Fruit fly (Drosophila melanogaster) whole organism, prepupa: ENCODE data around the gene msps.
A peak's percentile ranks its signal among the peaks of the same experiment; 100 is the strongest.

Source experiments
- Blimp-1 ChIP-seq: fragments of 200-800 bp; sonication (Bioruptor generic); optimal IDR thresholded peaks from 3 replicates; lab custom pipeline; 2017; ENCODE audit warnings: missing biosample characterization, missing genetic modification characterization, mild to moderate bottlenecking, moderate library complexity, missing genetic modification reagents
- CG10631 ChIP-seq: fragments of 200-800 bp; sonication (Bioruptor generic); optimal IDR thresholded peaks from 2 replicates; lab custom pipeline; 2016; ENCODE audit warnings: missing biosample characterization, missing genetic modification characterization
- CG10669 ChIP-seq: fragments of 200-800 bp; sonication (Bioruptor generic); optimal IDR thresholded peaks from 3 replicates; lab custom pipeline; 2018; ENCODE audit warnings: missing biosample characterization, mild to moderate bottlenecking, missing genetic modification characterization, moderate library complexity
- CG11294 ChIP-seq: fragments of 200-800 bp; sonication (Bioruptor generic); IDR thresholded peaks from 2 replicates; pipeline ENCODE4 v1.3.6; 2022; ENCODE audit warnings: missing biosample characterization, missing genetic modification characterization
- CG11762 ChIP-seq: fragments of 200-800 bp; sonication (Bioruptor generic); optimal IDR thresholded peaks from 3 replicates; lab custom pipeline; 2016; ENCODE audit warnings: missing biosample characterization, missing genetic modification characterization; ENCODE audit not compliant: insufficient read depth
- CG11902 ChIP-seq: fragments of 200-800 bp; sonication (Bioruptor generic); optimal IDR thresholded peaks from 3 replicates; lab custom pipeline; 2016; ENCODE audit warnings: missing biosample characterization, missing genetic modification characterization
- CG15336 ChIP-seq: fragments of 200-800 bp; sonication (Bioruptor generic); IDR thresholded peaks from 2 replicates; pipeline ENCODE4 v1.3.6; 2022; ENCODE audit warnings: missing biosample characterization, missing genetic modification characterization
- CG1621 ChIP-seq: fragments of 200-800 bp; sonication (Bioruptor generic); optimal IDR thresholded peaks from 3 replicates; lab custom pipeline; 2018; ENCODE audit warnings: missing biosample characterization, mild to moderate bottlenecking, missing genetic modification characterization
- CG16779 ChIP-seq: fragments of 200-800 bp; sonication (Bioruptor generic); optimal IDR thresholded peaks from 3 replicates; lab custom pipeline; 2017; ENCODE audit warnings: missing biosample characterization, mild to moderate bottlenecking, missing genetic modification characterization
- CG3032 ChIP-seq: fragments of 200-800 bp; optimal IDR thresholded peaks from 2 replicates; lab custom pipeline; 2019; ENCODE audit warnings: missing biosample characterization, mild to moderate bottlenecking, missing genetic modification characterization, moderate library complexity
- CG31627 ChIP-seq: fragments of 200-800 bp; sonication (Bioruptor generic); optimal IDR thresholded peaks from 3 replicates; lab custom pipeline; 2016; ENCODE audit warnings: missing biosample characterization, missing genetic modification characterization
- CG32006 ChIP-seq: fragments of 200-800 bp; sonication (Bioruptor generic); optimal IDR thresholded peaks from 3 replicates; lab custom pipeline; 2017; ENCODE audit warnings: missing biosample characterization, mild to moderate bottlenecking, missing genetic modification characterization
- CG34406 ChIP-seq: fragments of 200-800 bp; sonication (Bioruptor generic); optimal IDR thresholded peaks from 3 replicates; lab custom pipeline; 2016; ENCODE audit warnings: missing biosample characterization, missing genetic modification characterization
- CG3919 ChIP-seq: fragments of 200-800 bp; sonication (Bioruptor generic); optimal IDR thresholded peaks from 3 replicates; lab custom pipeline; 2016; ENCODE audit warnings: missing biosample characterization, missing genetic modification characterization
- CG4318 ChIP-seq: fragments of 200-800 bp; sonication (Bioruptor generic); optimal IDR thresholded peaks from 3 replicates; lab custom pipeline; 2017; ENCODE audit warnings: missing biosample characterization, mild to moderate bottlenecking, missing genetic modification characterization
- CG6163 ChIP-seq: fragments of 200-800 bp; sonication (Bioruptor generic); IDR thresholded peaks from 3 replicates; pipeline ENCODE4 v1.3.6; 2022; ENCODE audit warnings: missing biosample characterization, missing genetic modification characterization
- CG6854 ChIP-seq: fragments of 200-800 bp; sonication (Bioruptor generic); optimal IDR thresholded peaks from 2 replicates; lab custom pipeline; 2017; ENCODE audit warnings: missing biosample characterization, mild to moderate bottlenecking, missing genetic modification characterization
- CG7368 ChIP-seq: fragments of 200-800 bp; sonication (Bioruptor generic); optimal IDR thresholded peaks from 3 replicates; lab custom pipeline; 2016; ENCODE audit warnings: missing biosample characterization, missing genetic modification characterization
- CG8319 ChIP-seq: fragments of 200-800 bp; sonication (Bioruptor generic); optimal IDR thresholded peaks from 3 replicates; lab custom pipeline; 2016; ENCODE audit warnings: missing biosample characterization, missing genetic modification characterization
- CG8632 ChIP-seq: fragments of 200-800 bp; sonication (Bioruptor generic); optimal IDR thresholded peaks from 3 replicates; lab custom pipeline; 2016; ENCODE audit warnings: missing biosample characterization, missing genetic modification characterization
- CG9139 ChIP-seq: fragments of 200-800 bp; sonication (Bioruptor generic); optimal IDR thresholded peaks from 3 replicates; lab custom pipeline; 2017; ENCODE audit warnings: missing biosample characterization, mild to moderate bottlenecking, missing genetic modification characterization
- Eip75B ChIP-seq: fragments of 200-800 bp; sonication (Bioruptor generic); optimal IDR thresholded peaks from 3 replicates; lab custom pipeline; 2016; ENCODE audit warnings: missing biosample characterization, missing genetic modification characterization
- Eip78C ChIP-seq: fragments of 200-800 bp; sonication (Bioruptor generic); peaks from one replicate; lab custom pipeline; 2016; ENCODE audit warnings: missing biosample characterization, missing genetic modification characterization
- Eip93F ChIP-seq: fragments of 200-800 bp; sonication (Bioruptor generic); optimal IDR thresholded peaks from 2 replicates; lab custom pipeline; 2016; ENCODE audit warnings: missing biosample characterization, mild to moderate bottlenecking, missing genetic modification characterization
- Ets21C ChIP-seq: fragments of 200-800 bp; sonication (Bioruptor generic); optimal IDR thresholded peaks from 3 replicates; lab custom pipeline; 2016; ENCODE audit warnings: missing biosample characterization, missing genetic modification characterization
- Gug ChIP-seq: fragments of 200-800 bp; sonication (Bioruptor generic); IDR thresholded peaks from 2 replicates; pipeline ENCODE4 v1.3.6; 2022; ENCODE audit warnings: missing biosample characterization, missing genetic modification characterization
- Hr38 ChIP-seq: sonication (Bioruptor generic); optimal IDR thresholded peaks from 2 replicates; lab custom pipeline; 2016; ENCODE audit warnings: missing biosample characterization, missing genetic modification characterization
- Hr39 ChIP-seq: fragments of 200-800 bp; sonication (Bioruptor generic); optimal IDR thresholded peaks from 2 replicates; lab custom pipeline; 2016; ENCODE audit warnings: missing biosample characterization, missing genetic modification characterization
- Lpt ChIP-seq: fragments of 200-800 bp; sonication (Bioruptor generic); optimal IDR thresholded peaks from 3 replicates; lab custom pipeline; 2016; ENCODE audit warnings: missing biosample characterization, missing genetic modification characterization
- Met ChIP-seq: fragments of 200-800 bp; sonication (Bioruptor generic); optimal IDR thresholded peaks from 3 replicates; lab custom pipeline; 2016; ENCODE audit warnings: missing biosample characterization, missing genetic modification characterization
- Smox ChIP-seq: fragments of 200-800 bp; sonication (Bioruptor generic); optimal IDR thresholded peaks from 3 replicates; lab custom pipeline; 2016; ENCODE audit warnings: missing biosample characterization, missing genetic modification characterization
- Sox102F ChIP-seq: fragments of 200-800 bp; sonication (Bioruptor generic); optimal IDR thresholded peaks from 2 replicates; lab custom pipeline; 2016; ENCODE audit warnings: missing biosample characterization, mild to moderate bottlenecking, missing genetic modification characterization
- Sox14 ChIP-seq: fragments of 200-800 bp; sonication (Bioruptor generic); optimal IDR thresholded peaks from 3 replicates; lab custom pipeline; 2016; ENCODE audit warnings: missing biosample characterization, missing genetic modification characterization
- Sox15 ChIP-seq: fragments of 200-800 bp; sonication (Bioruptor generic); optimal IDR thresholded peaks from 3 replicates; lab custom pipeline; 2016; ENCODE audit warnings: missing biosample characterization, missing genetic modification characterization
- acj6 ChIP-seq: fragments of 200-800 bp; sonication (Bioruptor generic); optimal IDR thresholded peaks from 3 replicates; lab custom pipeline; 2016; ENCODE audit warnings: missing biosample characterization, missing genetic modification characterization
- dac ChIP-seq: fragments of 200-800 bp; sonication (Bioruptor generic); optimal IDR thresholded peaks from 2 replicates; lab custom pipeline; 2017; ENCODE audit warnings: missing biosample characterization, mild to moderate bottlenecking, missing genetic modification characterization
- eg ChIP-seq: fragments of 200-800 bp; sonication (Bioruptor generic); IDR thresholded peaks from 3 replicates; pipeline ENCODE4 v1.3.6; 2022; ENCODE audit warnings: missing biosample characterization, missing genetic modification characterization
- esn ChIP-seq: fragments of 200-800 bp; sonication (Bioruptor generic); optimal IDR thresholded peaks from 2 replicates; lab custom pipeline; 2016; ENCODE audit warnings: missing biosample characterization, mild to moderate bottlenecking, missing genetic modification characterization, moderate library complexity
- fd59A ChIP-seq: fragments of 200-800 bp; sonication (Bioruptor generic); optimal IDR thresholded peaks from 2 replicates; lab custom pipeline; 2017; ENCODE audit warnings: missing biosample characterization, mild to moderate bottlenecking, missing genetic modification characterization, missing genetic modification reagents
- fd85E ChIP-seq: fragments of 200-800 bp; sonication (Bioruptor generic); optimal IDR thresholded peaks from 3 replicates; lab custom pipeline; 2016; ENCODE audit warnings: missing biosample characterization, missing genetic modification characterization
- fkh ChIP-seq: fragments of 200-800 bp; sonication (Bioruptor generic); optimal IDR thresholded peaks from 3 replicates; lab custom pipeline; 2017; ENCODE audit warnings: missing biosample characterization, mild to moderate bottlenecking, missing genetic modification characterization, moderate library complexity
- net ChIP-seq: fragments of 200-800 bp; sonication (Bioruptor generic); optimal IDR thresholded peaks from 3 replicates; lab custom pipeline; 2016; ENCODE audit warnings: missing biosample characterization, missing genetic modification characterization
- pdm3 ChIP-seq: fragments of 200-800 bp; sonication (Bioruptor generic); optimal IDR thresholded peaks from 3 replicates; lab custom pipeline; 2016; ENCODE audit warnings: missing biosample characterization, missing genetic modification characterization
- salr ChIP-seq, 2 experiments: fragments of 200-800 bp; sonication (Bioruptor generic); optimal IDR thresholded peaks; 3 replicates each; lab custom pipeline; 2016 to 2018; ENCODE audit warnings: missing biosample characterization in 2 of 2, missing genetic modification characterization in 2 of 2, mild to moderate bottlenecking in 1 of 2
- spab ChIP-seq: fragments of 200-800 bp; sonication (Bioruptor generic); optimal IDR thresholded peaks from 2 replicates; lab custom pipeline; 2017; ENCODE audit warnings: missing biosample characterization, mild to moderate bottlenecking, missing genetic modification characterization, missing genetic modification reagents
- topi ChIP-seq: fragments of 200-800 bp; sonication (Bioruptor generic); optimal IDR thresholded peaks from 3 replicates; lab custom pipeline; 2016; ENCODE audit warnings: missing biosample characterization, missing genetic modification characterization
- vri ChIP-seq: fragments of 200-800 bp; sonication (Bioruptor generic); optimal IDR thresholded peaks from 3 replicates; lab custom pipeline; 2016; ENCODE audit warnings: missing biosample characterization, mild to moderate bottlenecking, missing genetic modification characterization

The msps gene

DNA sequence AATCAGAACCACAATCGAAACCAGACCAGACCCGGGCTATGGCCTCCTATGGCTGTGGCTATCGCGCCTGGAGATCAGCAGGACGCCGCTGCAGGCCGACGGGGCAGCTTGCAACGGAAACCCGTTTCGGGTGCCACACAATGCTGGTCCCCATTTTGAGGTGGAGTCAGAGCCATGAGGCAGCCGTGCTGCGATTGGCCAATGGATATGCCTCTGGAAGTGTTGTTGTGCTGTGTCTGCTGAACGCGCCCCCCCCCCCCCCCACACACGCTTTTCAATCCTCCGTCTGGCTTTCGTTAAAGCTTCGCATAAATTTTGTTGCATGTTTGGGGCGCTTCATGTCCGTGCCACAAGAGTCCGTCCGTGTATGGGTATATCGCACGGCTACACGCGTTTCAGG, 26.5 kb upstream of the msps start:
- TF ChIP-seq spab: no peak
- no peak for TF ChIP-seq CG8632
- no peak for TF ChIP-seq Ets21C
- no peak for TF ChIP-seq CG31627 (GFP tag; lab: Kevin White, UChicago)
- TF ChIP-seq Sox14 (GFP tag; lab: Kevin White, UChicago): no peak
- no peak for TF ChIP-seq CG3032 (tag; lab: Kevin White, UChicago)
- TF ChIP-seq Eip78C (GFP tag; lab: Kevin White, UChicago): no peak
- no peak for TF ChIP-seq CG11762 (GFP tag; lab: Kevin White, UChicago)
- TF ChIP-seq eg (GFP tag; lab: Robert Waterston, UW): no peak
- TF ChIP-seq Hr39: no peak
- no peak for TF ChIP-seq acj6 (GFP tag; lab: Kevin White, UChicago)
- no peak for TF ChIP-seq vri (GFP tag; lab: Kevin White, UChicago)
- TF ChIP-seq CG11902: no peak
- no peak for TF ChIP-seq topi (GFP tag; lab: Kevin White, UChicago)
- TF ChIP-seq CG4318 (GFP tag; lab: Kevin White, UChicago): no peak
- no peak for TF ChIP-seq Smox (GFP tag; lab: Kevin White, UChicago)
- no peak for TF ChIP-seq CG34406 (GFP tag; lab: Kevin White, UChicago)
- no peak for TF ChIP-seq Blimp-1
- TF ChIP-seq, all 60 proteins: peak for 0

DNA sequence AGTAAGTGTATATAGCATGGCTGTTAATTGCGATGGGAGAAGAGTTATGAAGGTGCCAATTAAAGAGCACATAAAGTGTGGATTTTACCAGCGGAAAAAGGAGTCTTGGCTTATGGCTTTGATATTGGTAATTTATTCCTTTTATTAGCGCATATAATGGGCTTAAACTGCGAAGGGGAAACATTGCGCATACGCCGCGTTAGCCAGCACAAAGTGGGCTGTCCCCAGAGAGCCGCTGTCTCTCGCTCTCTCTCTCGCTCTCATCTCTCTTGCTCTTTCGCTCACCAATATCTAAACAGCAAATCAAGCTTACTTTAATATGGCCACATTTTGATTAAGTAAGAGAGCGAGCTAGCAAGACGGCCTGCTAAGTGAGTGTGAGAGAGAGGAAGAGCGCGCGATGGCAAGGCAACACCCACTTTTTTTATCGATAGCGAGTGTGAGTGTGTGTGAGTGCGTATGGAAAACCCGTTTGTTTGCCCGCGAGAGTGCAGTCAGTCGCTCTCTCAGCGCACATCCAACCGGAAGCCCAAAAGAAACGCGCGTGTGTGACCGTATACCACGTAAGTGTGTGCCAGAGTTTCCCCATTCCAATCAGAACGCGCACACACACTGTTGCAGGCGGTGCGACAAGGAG, 24.9 kb upstream of the msps start, which contains the start of gene pnr:
Gene pnr, plus strand, starts transcription at position 493 of the 637 bp plus-strand sequence.
- TF ChIP-seq esn (GFP tag; lab: Kevin White, UChicago) (peak; percentile 29), CG11294 (GFP tag; lab: Robert Waterston, UW) (no peak), CG11902 (no peak), Gug (GFP tag; lab: Robert Waterston, UW) (no peak), CG3919 (peak; percentile 23), Sox14 (GFP tag; lab: Kevin White, UChicago) (no peak), CG10669 (GFP tag; lab: Kevin White, UChicago) (no peak), Lpt (GFP tag; lab: Kevin White, UChicago) (no peak), Eip78C (GFP tag; lab: Kevin White, UChicago) (peak; percentile 78), spab (no peak), Smox (GFP tag; lab: Kevin White, UChicago) (no peak), salr (GFP tag; optimal IDR thresholded peaks at IDR 0.05; lab: Kevin White, UChicago) (no peak), Hr38 (no peak), CG11762 (GFP tag; lab: Kevin White, UChicago) (no peak), CG7368 (GFP tag; lab: Kevin White, UChicago) (peak; percentile 4), fkh (GFP tag; lab: Kevin White, UChicago) (peak; percentile 94), CG6163 (GFP tag; lab: Robert Waterston, UW) (peak; percentile 68; the same call in 2 of the 3 replicates), pdm3 (GFP tag; lab: Kevin White, UChicago) (no peak), Eip75B (peak; percentile 5), net (peak; percentile 13), Hr39 (no peak), CG8319 (GFP tag; lab: Kevin White, UChicago) (no peak), CG1621 (peak; percentile 5), CG15336 (GFP tag; lab: Robert Waterston, UW) (0 out of 2 replicates have a peak, but pooled peaks have one; percentile 12), Met (GFP tag; lab: Kevin White, UChicago) (peak; percentile 11), vri (GFP tag; lab: Kevin White, UChicago) (peak; percentile 54), Eip93F (no peak), Blimp-1 (no peak), CG10631 (GFP tag; lab: Kevin White, UChicago) (no peak), topi (GFP tag; lab: Kevin White, UChicago) (no peak), Sox15 (GFP tag; lab: Kevin White, UChicago) (no peak), CG31627 (GFP tag; lab: Kevin White, UChicago) (no peak), CG32006 (GFP tag; lab: Kevin White, UChicago) (no peak), CG8632 (no peak), Sox102F (GFP tag; lab: Kevin White, UChicago) (peak; percentile 14), CG4318 (GFP tag; lab: Kevin White, UChicago) (no peak), dac (no peak), CG9139 (no peak), fd59A (GFP tag; lab: Kevin White, UChicago) (no peak), CG6854 (GFP tag; lab: Kevin White, UChicago) (no peak), CG16779 (tag; lab: Kevin White, UChicago) (no peak), fd85E (no peak), eg (GFP tag; lab: Robert Waterston, UW) (no peak; the same call in 2 of the 3 replicates), CG34406 (GFP tag; lab: Kevin White, UChicago) (peak; percentile 7)
